Worm (Caenorhabditis elegans) whole organism, L4 larva: ENCODE data around the gene H41C03.1.
"Not testable (repeated sequence)": the region's sequence is repeated elsewhere in the genome, so short reads cannot be mapped to it uniquely, and the experiment has no call there.

Experiments
- Y48G9A.11 ChIP-seq: fragments of 200-800 bp; sonication (Bioruptor generic); IDR thresholded peaks from 2 replicates; pipeline ENCODE4 v1.3.6; 2022; ENCODE audit warnings: missing genetic modification reagents, missing genetic modification characterization, missing compliant biosample characterization
- ama-1 ChIP-seq: fragments of 150-350 bp; optimal IDR thresholded peaks from 2 replicates; lab custom pipeline; 2014; ENCODE audit warnings: inconsistent platforms, mixed read lengths
- arid-1 ChIP-seq: fragments of 200-800 bp; sonication (Bioruptor generic); conservative IDR thresholded peaks from 2 replicates; pipeline ENCODE4 v1.3.6; 2022; ENCODE audit warnings: missing genetic modification reagents, missing genetic modification characterization, missing compliant biosample characterization
- attf-4 ChIP-seq: sonication (generic microtip); optimal IDR thresholded peaks from 3 replicates; lab custom pipeline; 2017; ENCODE audit warnings: missing biosample characterization, missing genetic modification characterization
- ceh-20 ChIP-seq: fragments of 200-800 bp; sonication (Bioruptor generic); IDR thresholded peaks from 2 replicates; pipeline ENCODE4 v1.3.6; 2022; ENCODE audit warnings: missing genetic modification reagents, missing genetic modification characterization, missing compliant biosample characterization
- ceh-32 ChIP-seq: sonication (generic microtip); optimal IDR thresholded peaks from 2 replicates; lab custom pipeline; 2016; ENCODE audit warnings: mild to moderate bottlenecking, missing genetic modification characterization, missing compliant biosample characterization; ENCODE audit not compliant: poor library complexity
- daf-16 ChIP-seq, 3 experiments: sonication (generic microtip); optimal IDR thresholded peaks; 2 replicates each; lab custom pipeline; 2016 to 2017; ENCODE audit warnings: missing genetic modification characterization in 3 of 3, missing genetic modification reagents in 3 of 3, mild to moderate bottlenecking in 2 of 3, missing compliant biosample characterization in 2 of 3, missing biosample characterization in 1 of 3, moderate library complexity in 1 of 3
- dmd-6 ChIP-seq: fragments of 200-800 bp; sonication (Bioruptor generic); IDR thresholded peaks from 2 replicates; pipeline ENCODE4 v1.3.6; 2022; ENCODE audit warnings: missing genetic modification reagents, missing genetic modification characterization, missing compliant biosample characterization
- dmd-9 ChIP-seq: fragments of 200-800 bp; sonication (Bioruptor generic); IDR thresholded peaks from 2 replicates; pipeline ENCODE4 v1.3.6; 2022; ENCODE audit warnings: missing genetic modification reagents, missing genetic modification characterization, missing compliant biosample characterization
- duxl-1 ChIP-seq: sonication (generic microtip); optimal IDR thresholded peaks from 2 replicates; lab custom pipeline; 2016; ENCODE audit warnings: mild to moderate bottlenecking, missing genetic modification characterization, moderate library complexity, missing compliant biosample characterization; ENCODE audit not compliant: poor library complexity
- egl-27 ChIP-seq: sonication (generic microtip); optimal IDR thresholded peaks from 3 replicates; lab custom pipeline; 2017; ENCODE audit warnings: missing biosample characterization, missing genetic modification reagents, missing genetic modification characterization
- fkh-10 ChIP-seq: fragments of 150-350 bp; optimal IDR thresholded peaks from 2 replicates; lab custom pipeline; 2014; ENCODE audit warnings: missing biosample characterization, missing genetic modification reagents, missing genetic modification characterization
- hif-1 ChIP-seq, 2 experiments: sonication (generic microtip); optimal IDR thresholded peaks; 2 replicates each; lab custom pipeline; 2016 to 2017; ENCODE audit warnings: missing compliant biosample characterization in 2 of 2, missing genetic modification characterization in 2 of 2, missing genetic modification reagents in 2 of 2, missing genotype in 2 of 2, mild to moderate bottlenecking in 1 of 2
- hlh-11 ChIP-seq: fragments of 200-800 bp; sonication (Bioruptor generic); optimal IDR thresholded peaks from 2 replicates; lab custom pipeline; 2018; ENCODE audit warnings: mild to moderate bottlenecking, missing genetic modification characterization, missing compliant biosample characterization
- hlh-30 ChIP-seq: sonication (generic microtip); optimal IDR thresholded peaks from 2 replicates; lab custom pipeline; 2017; ENCODE audit warnings: antibody characterized with exemption, mild to moderate bottlenecking, missing genetic modification characterization, missing compliant biosample characterization; ENCODE audit not compliant: insufficient read depth
- jun-1 ChIP-seq: fragments of 150-350 bp; optimal IDR thresholded peaks from 2 replicates; lab custom pipeline; 2014; ENCODE audit warnings: missing biosample characterization, missing genetic modification reagents, missing genetic modification characterization
- lin-1 ChIP-seq: fragments of 200-800 bp; sonication (Bioruptor generic); IDR thresholded peaks from 2 replicates; pipeline ENCODE4 v1.3.6; 2022; ENCODE audit warnings: missing genetic modification reagents, missing genetic modification characterization, missing compliant biosample characterization
- lin-38 ChIP-seq: fragments of 200-800 bp; sonication (Bioruptor generic); IDR thresholded peaks from 2 replicates; pipeline ENCODE4 v1.3.6; 2022; ENCODE audit warnings: missing genetic modification reagents, missing genetic modification characterization, missing compliant biosample characterization
- lin-39 ChIP-seq: fragments of 150-350 bp; optimal IDR thresholded peaks from 2 replicates; lab custom pipeline; 2014; ENCODE audit warnings: missing biosample characterization, missing genetic modification reagents, missing genetic modification characterization
- lir-3 ChIP-seq: sonication (generic microtip); optimal IDR thresholded peaks from 2 replicates; lab custom pipeline; 2016; ENCODE audit warnings: mild to moderate bottlenecking, missing genetic modification characterization, missing compliant biosample characterization
- madf-9 ChIP-seq: fragments of 200-800 bp; sonication (Bioruptor generic); conservative IDR thresholded peaks from 2 replicates; pipeline ENCODE4 v1.3.6; 2022; ENCODE audit warnings: missing genetic modification reagents, missing genetic modification characterization, missing compliant biosample characterization
- mdt-29 ChIP-seq: fragments of 200-800 bp; sonication (Bioruptor generic); IDR thresholded peaks from 2 replicates; pipeline ENCODE4 v1.3.6; 2022; ENCODE audit warnings: missing genetic modification reagents, missing genetic modification characterization, missing compliant biosample characterization
- mep-1 ChIP-seq: fragments of 150-350 bp; sonication (generic microtip); optimal IDR thresholded peaks from 3 replicates; lab custom pipeline; 2014; ENCODE audit warnings: missing biosample characterization, missing genetic modification characterization
- mes-2 ChIP-seq: sonication (generic microtip); optimal IDR thresholded peaks from 2 replicates; lab custom pipeline; 2016; ENCODE audit warnings: missing genotype, mild to moderate bottlenecking, missing genetic modification characterization, missing compliant biosample characterization; ENCODE audit not compliant: poor library complexity, severe bottlenecking
- nhr-111 ChIP-seq: fragments of 200-800 bp; sonication (Bioruptor generic); optimal IDR thresholded peaks from 2 replicates; lab custom pipeline; 2018; ENCODE audit warnings: mild to moderate bottlenecking, missing genetic modification characterization, missing compliant biosample characterization
- nhr-237 ChIP-seq: sonication (generic microtip); optimal IDR thresholded peaks from 2 replicates; lab custom pipeline; 2017; ENCODE audit warnings: missing biosample characterization, missing genetic modification characterization
- nhr-25 ChIP-seq: sonication (generic microtip); optimal IDR thresholded peaks from 2 replicates; lab custom pipeline; 2017; ENCODE audit warnings: missing genetic modification characterization, mild to moderate bottlenecking, missing compliant biosample characterization, antibody characterized with exemption, moderate library complexity, borderline replicate concordance; ENCODE audit not compliant: insufficient read depth
- nhr-28 ChIP-seq: fragments of 150-350 bp; optimal IDR thresholded peaks from 2 replicates; lab custom pipeline; 2014; ENCODE audit warnings: missing biosample characterization, missing genetic modification characterization
- nhr-48 ChIP-seq: sonication (generic microtip); optimal IDR thresholded peaks from 2 replicates; lab custom pipeline; 2016; ENCODE audit warnings: mild to moderate bottlenecking, missing genetic modification characterization, missing compliant biosample characterization
- nhr-77 ChIP-seq: fragments of 150-350 bp; optimal IDR thresholded peaks from 2 replicates; lab custom pipeline; 2014; ENCODE audit warnings: missing biosample characterization, missing genetic modification characterization
- php-3 ChIP-seq: fragments of 200-800 bp; sonication (Bioruptor generic); IDR thresholded peaks from 2 replicates; pipeline ENCODE4 v1.3.6; 2022; ENCODE audit warnings: missing genetic modification reagents, missing genetic modification characterization, missing compliant biosample characterization
- saeg-2 ChIP-seq: fragments of 200-800 bp; sonication (Bioruptor generic); IDR thresholded peaks from 2 replicates; pipeline ENCODE4 v1.3.6; 2022; ENCODE audit warnings: missing genetic modification reagents, missing genetic modification characterization, missing compliant biosample characterization
- set-16 ChIP-seq: fragments of 200-800 bp; sonication (Bioruptor generic); IDR thresholded peaks from 2 replicates; pipeline ENCODE4 v1.3.6; 2022; ENCODE audit warnings: missing genetic modification reagents, missing genetic modification characterization, missing compliant biosample characterization
- spr-1 ChIP-seq: sonication (generic microtip); optimal IDR thresholded peaks from 2 replicates; lab custom pipeline; 2016; ENCODE audit warnings: mild to moderate bottlenecking, missing genetic modification characterization, missing compliant biosample characterization
- tra-1 ChIP-seq: fragments of 200-800 bp; sonication (Bioruptor generic); IDR thresholded peaks from 2 replicates; pipeline ENCODE4 v1.3.6; 2022; ENCODE audit warnings: missing genetic modification reagents, missing genetic modification characterization, missing compliant biosample characterization
- unc-39 ChIP-seq: sonication (generic microtip); optimal IDR thresholded peaks from 2 replicates; lab custom pipeline; 2017; ENCODE audit warnings: missing biosample characterization, missing genetic modification characterization
- unc-62 ChIP-seq, 3 experiments: fragments of 150-350 bp in 1 of 3; sonication (generic microtip); optimal IDR thresholded peaks in 2 of 3; peaks in 1 of 3; 1 replicate in 1 of 3; 2 replicates in 2 of 3; lab custom pipeline; 2014 to 2017; ENCODE audit warnings: missing biosample characterization in 3 of 3, missing genetic modification characterization in 3 of 3, missing genetic modification reagents in 3 of 3, missing genotype in 1 of 3
- zfp-2 ChIP-seq: sonication (generic microtip); optimal IDR thresholded peaks from 2 replicates; lab custom pipeline; 2016; ENCODE audit warnings: mild to moderate bottlenecking, missing genetic modification characterization, missing compliant biosample characterization

Gene H41C03.1

ce11 chrII:5874130-5874529 lies 19.9 kb downstream of the H41C03.1 start (continued):
- TF ChIP-seq attf-4 (tag; lab: Kevin White, UChicago) (no peak), mes-2 (tag; lab: Kevin White, UChicago) (peak; percentile 24), ceh-20 (no peak), lir-3 (tag; lab: Kevin White, UChicago) (no peak), egl-27 (tag; lab: Kevin White, UChicago) (no peak), nhr-77 (tag; lab: Kevin White, UChicago) (peak; percentile 17)

- TF ChIP-seq daf-16 (GFP tag; optimal IDR thresholded peaks at IDR 0.05; lab: Kevin White, UChicago) (no peak), daf-16 (tag; optimal IDR thresholded peaks at IDR 0.05; lab: Kevin White, UChicago) (peak; percentile 52), unc-62 (GFP tag; optimal IDR thresholded peaks at IDR 0.05 in 1 of 2; lab: Kevin White, UChicago) (no peak), unc-62 (tag; optimal IDR thresholded peaks at IDR 0.05; lab: Kevin White, UChicago) (no peak), hif-1 (tag; optimal IDR thresholded peaks at IDR 0.05; lab: Kevin White, UChicago) (no peak), lin-1 (GFP tag; lab: Robert Waterston, UW) (no peak), set-16 (no peak)
- TF ChIP-seq, all 104 proteins: peak for 1
Measured at ce11 chrII:5876053-5876452, 21.8 kb downstream of the H41C03.1 start, which contains the start of gene F55C12.6. Gene F55C12.6 (minus strand): TSS chrII:5876153.

ce11 chrII:5876511-5876910 lies 22.3 kb downstream of the H41C03.1 start, which contains the start of gene F55C12.2:
Gene F55C12.2 (plus strand): TSS chrII:5876811.
- TF ChIP-seq zfp-2 (tag; lab: Kevin White, UChicago); unc-39 (tag; lab: Kevin White, UChicago); dmd-9 (GFP tag; lab: Robert Waterston, UW): not testable (repeated sequence)

- TF ChIP-seq hlh-30, result peak; percentile 24
- peak; percentile 30 for TF ChIP-seq nhr-28
- no peak for TF ChIP-seq dmd-6 (GFP tag; lab: Robert Waterston, UW)
- TF ChIP-seq, all 104 proteins: peak for 2
Measured at ce11 chrII:5880677-5881076, 26.5 kb downstream of the H41C03.1 start.

ce11 chrII:5884252-5884651 lies 30.0 kb downstream of the H41C03.1 start, which contains the start of gene rfip-1:
Gene rfip-1 (plus strand): TSS chrII:5884552.
- no peak for TF ChIP-seq madf-9 (GFP tag; lab: Robert Waterston, UW)
- no peak for TF ChIP-seq php-3 (GFP tag; lab: Robert Waterston, UW)
- TF ChIP-seq arid-1 (GFP tag; lab: Robert Waterston, UW), result no peak
- TF ChIP-seq nhr-237 (tag; lab: Kevin White, UChicago), result no peak
- no peak for TF ChIP-seq tra-1
- no peak for TF ChIP-seq nhr-111
- TF ChIP-seq ceh-32 (tag; lab: Kevin White, UChicago), result no peak
- TF ChIP-seq nhr-25 (tag; lab: Kevin White, UChicago), result no peak
- TF ChIP-seq duxl-1 (tag; lab: Kevin White, UChicago), result no peak
- no peak for TF ChIP-seq mes-2 (tag; lab: Kevin White, UChicago)

- peak; percentile 57 for TF ChIP-seq ama-1 (lab: Kevin White, UChicago)
- TF ChIP-seq php-3 (GFP tag; lab: Robert Waterston, UW), result no peak
- no peak; the same call in 1 of the 2 replicates for TF ChIP-seq lin-38 (GFP tag; lab: Robert Waterston, UW)
- no peak for TF ChIP-seq attf-4 (tag; lab: Kevin White, UChicago)
- peak; percentile 69 for TF ChIP-seq hlh-11 (tag; lab: Kevin White, UChicago)
- TF ChIP-seq jun-1 (tag; lab: Kevin White, UChicago), result no peak
- TF ChIP-seq nhr-237 (tag; lab: Kevin White, UChicago), result no peak
- peak; percentile 42 for TF ChIP-seq nhr-48 (tag; lab: Kevin White, UChicago)
- no peak for TF ChIP-seq nhr-25 (tag; lab: Kevin White, UChicago)
- TF ChIP-seq saeg-2, result no peak
- no peak for TF ChIP-seq fkh-10
- no peak for TF ChIP-seq spr-1 (tag; lab: Kevin White, UChicago)
- no peak for TF ChIP-seq lin-39
- TF ChIP-seq dmd-9 (GFP tag; lab: Robert Waterston, UW), result no peak
- TF ChIP-seq mep-1, result peak; percentile 64
- TF ChIP-seq mdt-29 (GFP tag; lab: Robert Waterston, UW), result no peak
- TF ChIP-seq Y48G9A.11 (GFP tag; lab: Robert Waterston, UW), result no peak
- TF ChIP-seq hlh-30, result peak; percentile 59
Measured at ce11 chrII:5885966-5886621, 31.9 kb downstream of the H41C03.1 start.
